Fruit fly (Drosophila melanogaster) whole organism, pupa: ENCODE data around the gene CG42272.

ENCODE experiments used
- CG12605 ChIP-seq: fragments of 200-800 bp; sonication (Bioruptor generic); IDR thresholded peaks from 2 replicates; pipeline ENCODE4 v1.3.6; 2022; ENCODE audit warnings: missing biosample characterization, missing genetic modification characterization
- CG17806 ChIP-seq: fragments of 200-800 bp; sonication (Bioruptor generic); optimal IDR thresholded peaks from 2 replicates; lab custom pipeline; 2018; ENCODE audit warnings: missing biosample characterization, mild to moderate bottlenecking, missing genetic modification characterization, moderate library complexity
- CG32121 ChIP-seq: fragments of 200-800 bp; sonication (Bioruptor generic); IDR thresholded peaks from 2 replicates; pipeline ENCODE4 v1.3.6; 2022; ENCODE audit warnings: missing biosample characterization, missing genetic modification characterization
- CG4496 ChIP-seq: fragments of 200-800 bp; sonication (Bioruptor generic); IDR thresholded peaks from 3 replicates; pipeline ENCODE4 v1.3.6; 2022; ENCODE audit warnings: missing biosample characterization, missing genetic modification characterization
- fd96Ca ChIP-seq: fragments of 200-800 bp; sonication (Bioruptor generic); IDR thresholded peaks from 3 replicates; pipeline ENCODE4 v1.3.6; 2022; ENCODE audit warnings: missing biosample characterization, missing genetic modification characterization

- no peak for TF ChIP-seq fd96Ca (GFP tag; lab: Robert Waterston, UW)
- peak; percentile 38; the same call in 1 of the 2 replicates for TF ChIP-seq CG32121 (GFP tag; lab: Robert Waterston, UW)
- TF ChIP-seq CG4496 (GFP tag; lab: Robert Waterston, UW), result 0 out of 3 replicates have a peak, but pooled peaks have one; percentile 30
- no peak for TF ChIP-seq CG12605
- TF ChIP-seq CG17806 (tag; lab: Kevin White, UChicago), result no peak
These were observed 41.2 kb downstream of the CG42272 start for dm6 chr3L:5843895-5844576.
